Fruit fly (Drosophila melanogaster): Measurements from ENCODE around the gene CG8526.

The CG8526 gene

DNA sequence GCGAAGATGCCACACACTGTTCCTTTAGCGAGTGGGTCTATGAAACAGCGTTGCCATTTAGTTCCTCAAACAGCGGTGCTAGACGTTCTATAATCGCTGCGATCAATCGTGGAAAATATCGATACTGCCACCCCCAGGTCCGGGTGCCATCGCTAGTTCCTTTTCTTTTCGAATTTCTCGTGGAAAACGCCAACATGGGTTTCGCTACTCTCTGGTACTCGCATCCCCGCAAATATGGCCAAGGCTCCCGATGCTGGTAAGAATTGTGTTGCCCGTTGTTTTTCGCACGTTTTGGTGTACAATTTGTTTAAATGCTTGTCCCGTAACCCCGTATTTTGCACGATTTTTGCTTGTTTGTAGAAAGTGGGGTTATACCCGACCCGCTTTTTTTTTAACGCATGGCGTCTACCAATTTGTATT is 23.1 kb upstream of the CG8526 start, which contains the start of gene RpS29:
RpS29 (plus strand) TSS at position 102 of the 420 bp plus-strand sequence.
- TF ChIP-seq CG13204 (GFP tag; optimal IDR thresholded peaks at IDR 0.05) (no peak), Snoo (tag; optimal IDR thresholded peaks at IDR 0.05) (peak; percentile 64), rn (GFP tag; IDR thresholded peaks at IDR 0.05) (peak; percentile 38; the same call in 1 of the 2 replicates), Pif1B (GFP tag; optimal IDR thresholded peaks at IDR 0.05) (no peak), CG8159 (tag; optimal IDR thresholded peaks at IDR 0.05) (peak; percentile 41), CG8301 (tag; optimal IDR thresholded peaks at IDR 0.05) (peak; percentile 16), CG15710 (tag; optimal IDR thresholded peaks at IDR 0.05) (peak; percentile 17), fd96Ca (GFP tag; IDR thresholded peaks at IDR 0.05) (peak; percentile 54; the same call in 1 of the 3 replicates), Pif1A (GFP tag; optimal IDR thresholded peaks at IDR 0.05) (no peak), CG9948 (tag; optimal IDR thresholded peaks at IDR 0.05) (no peak), D1 (tag; optimal IDR thresholded peaks at IDR 0.05) (no peak), CG32121 (GFP tag; IDR thresholded peaks at IDR 0.05) (peak; percentile 26; the same call in 1 of the 2 replicates), EcR (GFP tag; optimal IDR thresholded peaks at IDR 0.05) (peak; percentile 22), CG12605 (GFP tag; IDR thresholded peaks at IDR 0.05) (peak; percentile 26; the same call in 1 of the 2 replicates), CG10348 (GFP tag; IDR thresholded peaks at IDR 0.05) (no peak), CG17806 (tag; optimal IDR thresholded peaks at IDR 0.05) (no peak), CG4496 (GFP tag; IDR thresholded peaks at IDR 0.05) (peak; percentile 78; the same call in 2 of the 3 replicates), CG34367 (tag; optimal IDR thresholded peaks at IDR 0.05) (peak; percentile 30), gl (tag; optimal IDR thresholded peaks at IDR 0.05) (peak; percentile 17), Ets98B (GFP tag; IDR thresholded peaks at IDR 0.05) (peak; percentile 57), CG14655 (GFP tag; optimal IDR thresholded peaks at IDR 0.05) (no peak)

DNA sequence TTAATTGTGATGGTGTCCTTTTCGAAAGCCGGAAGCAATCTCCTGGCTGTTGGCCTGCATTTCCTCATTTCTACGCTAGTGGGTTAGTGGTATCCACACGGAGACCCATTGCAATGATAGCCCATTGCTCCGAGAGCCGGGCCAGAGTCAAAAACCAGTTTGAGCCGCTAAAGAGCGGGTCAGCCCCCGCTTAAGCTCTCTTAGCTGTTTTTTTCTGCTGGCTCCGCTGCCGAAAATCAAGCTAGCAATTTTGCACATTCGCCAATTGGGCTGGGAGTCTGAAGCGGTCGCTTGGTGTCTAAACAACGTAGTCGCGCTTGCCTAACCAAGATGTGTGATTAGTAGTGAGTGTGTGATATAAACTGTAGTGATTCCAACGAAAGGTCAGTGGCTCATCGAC is 21.3 kb upstream of the CG8526 start, which contains the start of gene CG12947:
CG12947 (plus strand) TSS at position 301 of the 400 bp plus-strand sequence.
- TF ChIP-seq CG10348 (GFP tag; IDR thresholded peaks at IDR 0.05) (no peak), fd96Ca (GFP tag; IDR thresholded peaks at IDR 0.05) (no peak), CG34367 (tag; optimal IDR thresholded peaks at IDR 0.05) (no peak), Pif1B (GFP tag; optimal IDR thresholded peaks at IDR 0.05) (no peak), D1 (tag; optimal IDR thresholded peaks at IDR 0.05) (no peak), CG4496 (GFP tag; IDR thresholded peaks at IDR 0.05) (peak; percentile 21; the same call in 1 of the 3 replicates), rn (GFP tag; IDR thresholded peaks at IDR 0.05) (no peak), CG32121 (GFP tag; IDR thresholded peaks at IDR 0.05) (0 out of 2 replicates have a peak, but pooled peaks have one; percentile 12), CG17806 (tag; optimal IDR thresholded peaks at IDR 0.05) (no peak), Pif1A (GFP tag; optimal IDR thresholded peaks at IDR 0.05) (no peak), CG9948 (tag; optimal IDR thresholded peaks at IDR 0.05) (no peak), CG12605 (GFP tag; IDR thresholded peaks at IDR 0.05) (no peak), Ets98B (GFP tag; IDR thresholded peaks at IDR 0.05) (no peak; the same call in 1 of the 2 replicates), gl (tag; optimal IDR thresholded peaks at IDR 0.05) (no peak), CG8301 (tag; optimal IDR thresholded peaks at IDR 0.05) (no peak), Snoo (tag; optimal IDR thresholded peaks at IDR 0.05) (no peak), CG13204 (GFP tag; optimal IDR thresholded peaks at IDR 0.05) (no peak), EcR (GFP tag; optimal IDR thresholded peaks at IDR 0.05) (peak; percentile 30), CG14655 (GFP tag; optimal IDR thresholded peaks at IDR 0.05) (no peak), CG8159 (tag; optimal IDR thresholded peaks at IDR 0.05) (no peak)

DNA sequence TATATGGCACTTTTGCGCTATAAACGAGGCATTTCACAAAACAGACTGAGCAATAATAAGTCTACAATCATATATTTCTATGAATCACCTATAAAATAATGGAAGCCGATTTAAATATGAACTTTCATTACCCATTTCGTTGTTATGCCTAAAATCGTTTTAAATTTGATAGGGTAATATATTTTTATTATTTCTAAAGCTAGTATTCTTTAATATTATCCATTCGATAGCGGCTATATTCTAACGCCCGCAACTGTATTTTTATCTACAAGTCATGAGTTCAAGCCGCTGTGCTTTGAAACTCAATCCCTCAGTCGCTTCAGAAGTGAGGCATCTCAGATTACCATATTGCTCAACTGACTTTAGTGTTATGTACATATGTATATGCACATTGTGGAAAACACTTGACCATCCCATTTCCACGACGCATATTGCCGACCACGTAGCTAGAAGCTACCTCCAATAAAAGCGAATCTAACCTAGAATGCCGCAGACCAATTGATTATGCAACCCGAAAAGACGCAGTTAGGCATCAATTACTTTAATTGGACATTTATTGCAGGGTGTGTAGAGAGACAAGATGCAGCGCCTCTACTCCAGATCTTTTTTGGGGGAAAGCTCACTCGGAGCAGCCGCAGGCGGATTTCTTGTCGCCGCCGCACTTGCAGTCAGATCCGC is 17.7 kb upstream of the CG8526 start:
- TF ChIP-seq CG4496 (GFP tag; IDR thresholded peaks at IDR 0.05) (0 out of 3 replicates have a peak, but pooled peaks have one; percentile 21), EcR (GFP tag; optimal IDR thresholded peaks at IDR 0.05) (peak; percentile 8), CG8159 (tag; optimal IDR thresholded peaks at IDR 0.05) (peak; percentile 21), CG9948 (tag; optimal IDR thresholded peaks at IDR 0.05) (peak; percentile 3), gl (tag; optimal IDR thresholded peaks at IDR 0.05) (no peak)

DNA sequence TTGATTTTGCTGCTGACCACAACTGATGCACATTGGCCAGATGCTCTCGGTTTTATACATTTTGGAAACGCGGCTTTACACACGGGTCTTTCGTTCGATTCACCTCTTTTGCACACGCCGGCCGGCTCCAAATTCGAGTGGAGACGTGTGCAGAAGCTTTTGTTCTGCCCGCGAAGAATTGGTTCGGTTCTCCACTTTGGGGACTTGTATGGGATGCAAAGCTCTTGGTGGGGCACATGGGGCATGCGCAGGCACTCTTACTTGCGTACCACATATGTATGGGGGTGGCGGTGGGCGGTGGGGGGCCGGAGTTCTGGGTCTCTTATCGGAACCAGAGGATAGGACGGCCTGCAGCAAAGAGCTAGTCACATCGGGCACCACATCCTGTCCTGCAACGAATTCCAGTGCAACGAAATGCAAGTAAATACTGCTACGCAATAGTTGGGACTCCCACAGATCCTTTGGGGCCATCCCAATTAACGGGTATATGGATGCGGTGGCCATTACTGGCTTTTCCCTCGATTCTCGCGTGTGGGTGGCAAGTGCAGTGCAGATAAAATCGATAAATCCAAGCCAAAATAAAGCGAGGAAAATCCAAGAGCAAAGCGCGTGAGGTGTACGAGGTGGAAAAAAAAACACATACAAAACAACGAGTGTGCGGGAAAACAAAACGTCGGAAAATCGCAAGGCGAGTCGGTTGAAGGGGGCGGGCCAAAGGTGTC is 16.6 kb upstream of the CG8526 start, which contains the start of the genes MtnA and CG8500:
MtnA (minus strand) TSS at position 30 of the 722 bp plus-strand sequence.
CG8500 (plus strand) TSS at position 313 of the 722 bp plus-strand sequence.
- no peak for TF ChIP-seq D1 (tag; optimal IDR thresholded peaks at IDR 0.05)
- TF ChIP-seq CG9948 (tag; optimal IDR thresholded peaks at IDR 0.05) = no peak
- peak; percentile 64; the same call in 2 of the 3 replicates for TF ChIP-seq CG4496 (GFP tag; IDR thresholded peaks at IDR 0.05)
- no peak for TF ChIP-seq fd96Ca (GFP tag; IDR thresholded peaks at IDR 0.05)
- TF ChIP-seq gl (tag; optimal IDR thresholded peaks at IDR 0.05) = no peak
- no peak for TF ChIP-seq Snoo (tag; optimal IDR thresholded peaks at IDR 0.05)
- no peak for TF ChIP-seq CG13204 (GFP tag; optimal IDR thresholded peaks at IDR 0.05)
- TF ChIP-seq CG10348 (GFP tag; IDR thresholded peaks at IDR 0.05) = no peak
- TF ChIP-seq CG12605 (GFP tag; IDR thresholded peaks at IDR 0.05) = no peak
- no peak for TF ChIP-seq Pif1A (GFP tag; optimal IDR thresholded peaks at IDR 0.05)
- no peak for TF ChIP-seq rn (GFP tag; IDR thresholded peaks at IDR 0.05)
- no peak for TF ChIP-seq CG8159 (tag; optimal IDR thresholded peaks at IDR 0.05)
- no peak for TF ChIP-seq CG8301 (tag; optimal IDR thresholded peaks at IDR 0.05)
- peak; percentile 11; the same call in 1 of the 2 replicates for TF ChIP-seq Ets98B (GFP tag; IDR thresholded peaks at IDR 0.05)
- TF ChIP-seq CG34367 (tag; optimal IDR thresholded peaks at IDR 0.05) = no peak
- no peak for TF ChIP-seq CG14655 (GFP tag; optimal IDR thresholded peaks at IDR 0.05)

All from whole organism, pupa.